Worm (Caenorhabditis elegans) whole organism, young adult: ENCODE results near the gene toca-2.

Source experiments
- F37B4.10 ChIP-seq: fragments of 200-800 bp; sonication (Bioruptor generic); IDR thresholded peaks from 2 replicates; pipeline ENCODE4 v1.3.6; 2022; ENCODE audit warnings: missing genetic modification characterization, missing compliant biosample characterization
- F39B2.1 ChIP-seq: fragments of 200-800 bp; sonication (Bioruptor generic); IDR thresholded peaks from 2 replicates; pipeline ENCODE4 v1.3.6; 2022; ENCODE audit warnings: missing genetic modification reagents, missing genetic modification characterization, missing compliant biosample characterization
- T26A5.8 ChIP-seq: sonication (generic microtip); optimal IDR thresholded peaks from 2 replicates; lab custom pipeline; 2016; ENCODE audit warnings: missing genetic modification characterization, missing compliant biosample characterization
- bed-2 ChIP-seq: fragments of 200-800 bp; sonication (Bioruptor generic); IDR thresholded peaks from 2 replicates; pipeline ENCODE4 v1.3.6; 2022; ENCODE audit warnings: missing genetic modification reagents, missing genetic modification characterization, missing compliant biosample characterization
- chd-7 ChIP-seq: sonication (generic microtip); optimal IDR thresholded peaks from 2 replicates; lab custom pipeline; 2016; ENCODE audit warnings: mild to moderate bottlenecking, missing genetic modification characterization, moderate library complexity, missing compliant biosample characterization
- him-1 ChIP-seq: sonication (generic microtip); optimal IDR thresholded peaks from 2 replicates; lab custom pipeline; 2016; ENCODE audit warnings: missing genotype, missing genetic modification reagents, missing genetic modification characterization, missing compliant biosample characterization
- lin-40 ChIP-seq: sonication (generic microtip); optimal IDR thresholded peaks from 2 replicates; lab custom pipeline; 2016; ENCODE audit warnings: missing genetic modification characterization, mild to moderate bottlenecking, missing compliant biosample characterization, missing genotype, missing genetic modification reagents
- madf-3 ChIP-seq: fragments of 200-800 bp; sonication (Bioruptor generic); IDR thresholded peaks from 2 replicates; pipeline ENCODE4 v1.3.6; 2022; ENCODE audit warnings: missing genetic modification reagents, missing genetic modification characterization, missing compliant biosample characterization
- nhr-27 ChIP-seq: fragments of 200-800 bp; sonication (Bioruptor generic); optimal IDR thresholded peaks from 2 replicates; lab custom pipeline; 2018; ENCODE audit warnings: mild to moderate bottlenecking, missing genetic modification characterization, moderate library complexity, missing compliant biosample characterization
- snpc-4 ChIP-seq, 5 experiments: fragments of 150-350 bp in 1 of 5; sonication (generic microtip) in 4 of 5; optimal IDR thresholded peaks; 2 replicates each; lab custom pipeline; 2014 to 2018; ENCODE audit warnings: missing genetic modification characterization in 5 of 5, missing biosample characterization in 3 of 5, antibody characterized with exemption in 2 of 5, mild to moderate bottlenecking in 2 of 5, missing compliant biosample characterization in 2 of 5, missing genotype in 2 of 5, moderate library complexity in 2 of 5, missing genetic modification reagents in 1 of 5

DNA sequence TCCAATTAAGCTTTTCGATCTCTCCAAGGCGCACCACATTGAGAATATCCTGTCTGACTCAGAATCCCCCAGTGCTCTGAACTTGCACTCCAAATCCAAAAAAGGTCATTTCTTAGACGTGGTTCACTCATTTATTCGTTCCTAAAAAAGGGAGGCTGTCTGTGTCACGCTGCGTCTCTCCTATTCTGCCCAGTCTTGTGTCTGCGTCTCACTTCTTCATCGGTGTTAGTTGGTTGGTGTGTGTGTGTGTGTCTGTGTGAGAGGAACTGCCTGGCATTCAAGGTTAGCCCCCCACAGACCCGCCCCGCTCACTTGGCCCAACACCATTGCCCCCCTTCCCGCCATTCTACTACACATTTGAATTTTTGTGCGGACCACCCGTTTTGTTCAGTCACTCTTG, 38.2 kb upstream of the toca-2 start:
- TF ChIP-seq bed-2 (no peak), nhr-27 (tag; lab: Kevin White, UChicago) (no peak), snpc-4 (GFP tag; optimal IDR thresholded peaks at IDR 0.05; lab: Kevin White, UChicago) (no peak), snpc-4 (tag; optimal IDR thresholded peaks at IDR 0.05; lab: Kevin White, UChicago) (no peak), lin-40 (no peak), F39B2.1 (GFP tag; lab: Robert Waterston, UW) (no peak), chd-7 (peak; percentile 19), F37B4.10 (GFP tag; lab: Robert Waterston, UW) (no peak), madf-3 (GFP tag; lab: Robert Waterston, UW) (no peak), him-1 (tag; lab: Kevin White, UChicago) (no peak), T26A5.8 (tag; lab: Kevin White, UChicago) (no peak)
